Worm (Caenorhabditis elegans): ENCODE results near the gene ZK686.5.

Gene ZK686.5

ce11 chrIII:7767415-7767814, at the start of gene ZK686.5:
TSS of gene ZK686.5 (minus strand) at chrIII:7767515.
- TF ChIP-seq snpc-1.3 (tag; optimal IDR thresholded peaks at IDR 0.05; ENCODE audit: insufficient read depth) (no peak), mxl-1 (tag; optimal IDR thresholded peaks at IDR 0.05) (no peak), F49E8.2 (tag; optimal IDR thresholded peaks at IDR 0.05; ENCODE audit: insufficient read depth) (no peak)

ce11 chrIII:7816463-7816862, 49.1 kb upstream of the ZK686.5 start:
- TF ChIP-seq hmg-20 (GFP tag; IDR thresholded peaks at IDR 0.05), result no peak
- no peak for TF ChIP-seq F52B5.7 (tag; optimal IDR thresholded peaks at IDR 0.05)
- no peak for TF ChIP-seq ekl-4 (GFP tag; IDR thresholded peaks at IDR 0.05)
- no peak for TF ChIP-seq F57A8.1 (GFP tag; optimal IDR thresholded peaks at IDR 0.05)
- TF ChIP-seq ztf-6 (GFP tag; IDR thresholded peaks at IDR 0.05), result no peak
- TF ChIP-seq C06A6.2 (GFP tag; conservative IDR thresholded peaks at IDR 0.05), result no peak
- no peak for TF ChIP-seq Y79H2A.3 (GFP tag; conservative IDR thresholded peaks at IDR 0.05)

- TF ChIP-seq unc-62 (GFP tag; optimal IDR thresholded peaks at IDR 0.05) (no peak), Y53F4B.3 (GFP tag; IDR thresholded peaks at IDR 0.05) (no peak), F37B4.10 (GFP tag; IDR thresholded peaks at IDR 0.05) (no peak), aptf-2 (GFP tag; conservative IDR thresholded peaks at IDR 0.05) (no peak), attf-5 (GFP tag; optimal IDR thresholded peaks at IDR 0.05) (no peak), cebp-1 (GFP tag; IDR thresholded peaks at IDR 0.05) (no peak), cebp-1 (tag; optimal IDR thresholded peaks at IDR 0.05) (no peak), Y95B8A.8 (GFP tag; IDR thresholded peaks at IDR 0.05) (no peak), ceh-91 (GFP tag; IDR thresholded peaks at IDR 0.05) (no peak), zfh-2 (GFP tag; conservative IDR thresholded peaks at IDR 0.05) (no peak), let-607 (tag; optimal IDR thresholded peaks at IDR 0.05) (no peak), F55B11.4 (tag; optimal IDR thresholded peaks at IDR 0.05; ENCODE audit: borderline replicate concordance, insufficient read depth) (no peak), ceh-27 (GFP tag; optimal IDR thresholded peaks at IDR 0.05) (no peak)
These were observed 48.4 kb upstream of the ZK686.5 start for ce11 chrIII:7815571-7816348.

DNA sequence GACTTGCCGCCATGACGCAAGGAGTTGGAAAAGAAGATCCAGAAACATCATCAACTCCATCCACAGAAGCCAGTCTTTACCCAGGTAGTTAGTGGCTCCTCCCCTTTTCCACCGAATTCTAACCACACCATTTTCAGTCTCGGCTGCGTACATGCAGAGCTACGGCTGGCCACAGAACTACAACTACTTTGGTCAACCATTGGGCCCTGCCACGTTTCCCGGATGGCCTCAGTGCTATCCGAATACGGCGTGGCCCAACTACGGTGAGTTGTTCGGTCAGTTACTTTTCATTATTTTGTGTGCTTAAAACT, 47.7 kb upstream of the ZK686.5 start:
- TF ChIP-seq sdz-38 (tag; optimal IDR thresholded peaks at IDR 0.05), result no peak
- TF ChIP-seq hlh-12 (tag; optimal IDR thresholded peaks at IDR 0.05), result no peak
- no peak for TF ChIP-seq snpc-3.4 (tag; optimal IDR thresholded peaks at IDR 0.05)
- no peak for TF ChIP-seq ztf-3 (GFP tag; optimal IDR thresholded peaks at IDR 0.05)
- TF ChIP-seq mel-28 (tag; optimal IDR thresholded peaks at IDR 0.05; ENCODE audit: borderline replicate concordance), result no peak
- no peak for TF ChIP-seq akir-1 (GFP tag; optimal IDR thresholded peaks at IDR 0.05)
- no peak for TF ChIP-seq snpc-1.3 (tag; optimal IDR thresholded peaks at IDR 0.05; ENCODE audit: insufficient read depth)
- TF ChIP-seq aptf-2 (GFP tag; conservative IDR thresholded peaks at IDR 0.05), result no peak
- no peak for TF ChIP-seq lin-40 (tag; optimal IDR thresholded peaks at IDR 0.05)
- TF ChIP-seq let-526 (GFP tag; IDR thresholded peaks at IDR 0.05), result no peak
- no peak for TF ChIP-seq F22D6.2 (tag; optimal IDR thresholded peaks at IDR 0.05)
